Worm (Caenorhabditis elegans) whole organism, young adult: ENCODE results near the gene mlc-4.

Experiments
- F10E7.11 ChIP-seq: sonication (generic microtip); optimal IDR thresholded peaks from 2 replicates; lab custom pipeline; 2017; ENCODE audit warnings: mild to moderate bottlenecking, missing genetic modification characterization, moderate library complexity, missing compliant biosample characterization
- ets-4 ChIP-seq: fragments of 200-800 bp; sonication (Bioruptor generic); optimal IDR thresholded peaks from 2 replicates; lab custom pipeline; 2018; ENCODE audit warnings: mild to moderate bottlenecking, missing genetic modification characterization, missing compliant biosample characterization
- nhr-179 ChIP-seq: sonication (generic microtip); optimal IDR thresholded peaks from 2 replicates; lab custom pipeline; 2016; ENCODE audit warnings: mild to moderate bottlenecking, missing genetic modification characterization, missing compliant biosample characterization
- repo-1 ChIP-seq: sonication (generic microtip); optimal IDR thresholded peaks from 2 replicates; lab custom pipeline; 2017; ENCODE audit warnings: mild to moderate bottlenecking, missing genetic modification characterization, missing compliant biosample characterization
- snpc-4 ChIP-seq, 5 experiments: fragments of 150-350 bp in 1 of 5; sonication (generic microtip) in 4 of 5; optimal IDR thresholded peaks; 2 replicates each; lab custom pipeline; 2014 to 2018; ENCODE audit warnings: missing genetic modification characterization in 5 of 5, missing biosample characterization in 3 of 5, antibody characterized with exemption in 2 of 5, mild to moderate bottlenecking in 2 of 5, missing compliant biosample characterization in 2 of 5, missing genotype in 2 of 5, moderate library complexity in 2 of 5, missing genetic modification reagents in 1 of 5
- tbp1 ChIP-seq: fragments of 200-800 bp; sonication (Bioruptor generic); optimal IDR thresholded peaks from 2 replicates; lab custom pipeline; 2018; ENCODE audit warnings: mild to moderate bottlenecking, missing genetic modification characterization, missing compliant biosample characterization
- ztf-18 ChIP-seq: sonication (generic microtip); optimal IDR thresholded peaks from 2 replicates; lab custom pipeline; 2016; ENCODE audit warnings: missing genotype, mild to moderate bottlenecking, missing genetic modification characterization, missing compliant biosample characterization

DNA sequence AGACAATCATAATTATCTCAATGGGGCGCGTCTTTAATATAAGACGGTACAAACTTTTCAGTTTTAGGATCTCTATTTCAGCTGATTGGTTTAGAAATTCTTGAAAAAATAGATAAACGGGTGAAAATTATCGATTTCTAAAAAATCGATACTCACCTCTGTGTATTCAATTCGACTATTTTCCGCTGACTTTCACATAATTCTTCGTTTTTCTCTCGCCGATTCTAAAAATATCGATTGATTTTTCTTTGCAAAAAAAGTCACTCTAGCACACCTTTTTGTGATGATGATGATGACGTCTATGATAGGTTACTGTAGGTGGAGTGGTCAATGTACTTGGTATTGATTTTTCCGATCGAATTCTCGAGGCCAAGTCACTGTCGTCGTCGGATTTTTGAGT is 36.2 kb upstream of the mlc-4 start:
- TF ChIP-seq snpc-4 (GFP tag; optimal IDR thresholded peaks at IDR 0.05; lab: Kevin White, UChicago) (no peak), snpc-4 (tag; optimal IDR thresholded peaks at IDR 0.05; lab: Kevin White, UChicago) (no peak), tbp1 (no peak), nhr-179 (tag; lab: Kevin White, UChicago) (no peak), ztf-18 (tag; lab: Kevin White, UChicago) (no peak), ets-4 (GFP tag; lab: Kevin White, UChicago) (no peak), F10E7.11 (tag; lab: Kevin White, UChicago) (no peak), repo-1 (tag; lab: Kevin White, UChicago) (no peak)
